Worm (Caenorhabditis elegans): Measurements from ENCODE around the gene C42D4.18.

Gene C42D4.18

ce11 chrIV:7152409-7152808, 14.2 kb upstream of the C42D4.18 start, which contains the start of gene col-113:
Gene col-113, minus strand, starts transcription at chrIV:7152509.
- no peak for TF ChIP-seq med-1 (GFP tag; optimal IDR thresholded peaks at IDR 0.05; ENCODE audit: insufficient read depth)

- no peak for TF ChIP-seq ref-1 (GFP tag; conservative IDR thresholded peaks at IDR 0.05)
- TF ChIP-seq cog-1 (tag; optimal IDR thresholded peaks at IDR 0.05): no peak
- TF ChIP-seq med-1 (GFP tag; optimal IDR thresholded peaks at IDR 0.05; ENCODE audit: insufficient read depth): no peak
- no peak for TF ChIP-seq ztf-23 (GFP tag; IDR thresholded peaks at IDR 0.05)
Measured at ce11 chrIV:7153362-7153761, 13.2 kb upstream of the C42D4.18 start, which contains the start of gene C34D4.3. Gene C34D4.3, plus strand, starts transcription at chrIV:7153662.

- TF ChIP-seq klf-2 (GFP tag; conservative IDR thresholded peaks at IDR 0.05): no peak
- no peak for TF ChIP-seq ztf-29 (GFP tag; IDR thresholded peaks at IDR 0.05)
- TF ChIP-seq tab-1 (GFP tag; IDR thresholded peaks at IDR 0.05): no peak
- TF ChIP-seq flt-1 (GFP tag; IDR thresholded peaks at IDR 0.05): no peak
- no peak for TF ChIP-seq ztf-23 (GFP tag; IDR thresholded peaks at IDR 0.05)
Measured at ce11 chrIV:7154356-7154755, 12.2 kb upstream of the C42D4.18 start, which contains the start of gene C34D4.2. Gene C34D4.2, plus strand, starts transcription at chrIV:7154656.

ce11 chrIV:7156356-7156755, 10.2 kb upstream of the C42D4.18 start, which contains the start of gene maph-9:
Gene maph-9, plus strand, starts transcription at chrIV:7156628.
- TF ChIP-seq ztf-23 (GFP tag; IDR thresholded peaks at IDR 0.05) (no peak), T22C8.4 (GFP tag; IDR thresholded peaks at IDR 0.05) (no peak), klf-2 (GFP tag; conservative IDR thresholded peaks at IDR 0.05) (no peak), cog-1 (tag; optimal IDR thresholded peaks at IDR 0.05) (no peak), med-1 (GFP tag; optimal IDR thresholded peaks at IDR 0.05; ENCODE audit: insufficient read depth) (no peak), flt-1 (GFP tag; IDR thresholded peaks at IDR 0.05) (no peak), ztf-29 (GFP tag; IDR thresholded peaks at IDR 0.05) (no peak), tab-1 (GFP tag; IDR thresholded peaks at IDR 0.05) (no peak), ref-1 (GFP tag; conservative IDR thresholded peaks at IDR 0.05) (no peak)

ce11 chrIV:7158161-7158560, 8.4 kb upstream of the C42D4.18 start:
- TF ChIP-seq cog-1 (tag; optimal IDR thresholded peaks at IDR 0.05) (no peak), klf-2 (GFP tag; conservative IDR thresholded peaks at IDR 0.05) (no peak), tab-1 (GFP tag; IDR thresholded peaks at IDR 0.05) (no peak), ztf-23 (GFP tag; IDR thresholded peaks at IDR 0.05) (no peak), ref-1 (GFP tag; conservative IDR thresholded peaks at IDR 0.05) (no peak), flt-1 (GFP tag; IDR thresholded peaks at IDR 0.05) (no peak), ztf-29 (GFP tag; IDR thresholded peaks at IDR 0.05) (no peak), T22C8.4 (GFP tag; IDR thresholded peaks at IDR 0.05) (no peak), med-1 (GFP tag; optimal IDR thresholded peaks at IDR 0.05; ENCODE audit: insufficient read depth) (no peak)

- no peak for TF ChIP-seq ztf-29 (GFP tag; IDR thresholded peaks at IDR 0.05)
- no peak for TF ChIP-seq cog-1 (tag; optimal IDR thresholded peaks at IDR 0.05)
- no peak for TF ChIP-seq ref-1 (GFP tag; conservative IDR thresholded peaks at IDR 0.05)
- TF ChIP-seq med-1 (GFP tag; optimal IDR thresholded peaks at IDR 0.05; ENCODE audit: insufficient read depth): no peak
- no peak for TF ChIP-seq tab-1 (GFP tag; IDR thresholded peaks at IDR 0.05)
- no peak for TF ChIP-seq flt-1 (GFP tag; IDR thresholded peaks at IDR 0.05)
- no peak for TF ChIP-seq ztf-23 (GFP tag; IDR thresholded peaks at IDR 0.05)
- TF ChIP-seq klf-2 (GFP tag; conservative IDR thresholded peaks at IDR 0.05): no peak
- TF ChIP-seq T22C8.4 (GFP tag; IDR thresholded peaks at IDR 0.05): no peak
Measured at ce11 chrIV:7159586-7159985, 7.0 kb upstream of the C42D4.18 start.

- TF ChIP-seq klf-2 (GFP tag; conservative IDR thresholded peaks at IDR 0.05) (no peak), cog-1 (tag; optimal IDR thresholded peaks at IDR 0.05) (no peak), ref-1 (GFP tag; conservative IDR thresholded peaks at IDR 0.05) (no peak), ztf-23 (GFP tag; IDR thresholded peaks at IDR 0.05) (no peak), ztf-29 (GFP tag; IDR thresholded peaks at IDR 0.05) (no peak), med-1 (GFP tag; optimal IDR thresholded peaks at IDR 0.05; ENCODE audit: insufficient read depth) (no peak), tab-1 (GFP tag; IDR thresholded peaks at IDR 0.05) (no peak), flt-1 (GFP tag; IDR thresholded peaks at IDR 0.05) (no peak), T22C8.4 (GFP tag; IDR thresholded peaks at IDR 0.05) (no peak)
Measured at ce11 chrIV:7165723-7166122, 860 bp upstream of the C42D4.18 start, which contains the start of gene rpc-1. Gene rpc-1, minus strand, starts transcription at chrIV:7165748.

- TF ChIP-seq flt-1 (GFP tag; IDR thresholded peaks at IDR 0.05): no peak
- no peak for TF ChIP-seq cog-1 (tag; optimal IDR thresholded peaks at IDR 0.05)
- no peak for TF ChIP-seq ref-1 (GFP tag; conservative IDR thresholded peaks at IDR 0.05)
- TF ChIP-seq tab-1 (GFP tag; IDR thresholded peaks at IDR 0.05): no peak
- TF ChIP-seq T22C8.4 (GFP tag; IDR thresholded peaks at IDR 0.05): no peak
- no peak for TF ChIP-seq ztf-23 (GFP tag; IDR thresholded peaks at IDR 0.05)
- TF ChIP-seq ztf-29 (GFP tag; IDR thresholded peaks at IDR 0.05): no peak
- no peak for TF ChIP-seq klf-2 (GFP tag; conservative IDR thresholded peaks at IDR 0.05)
- no peak for TF ChIP-seq med-1 (GFP tag; optimal IDR thresholded peaks at IDR 0.05; ENCODE audit: insufficient read depth)
Measured at ce11 chrIV:7167983-7168760, 1.6 kb downstream of the C42D4.18 start, which contains the start of gene skr-16. Gene skr-16, plus strand, starts transcription at chrIV:7168710.

- TF ChIP-seq T22C8.4 (GFP tag; IDR thresholded peaks at IDR 0.05): no peak
- TF ChIP-seq klf-2 (GFP tag; conservative IDR thresholded peaks at IDR 0.05): no peak
- no peak for TF ChIP-seq cog-1 (tag; optimal IDR thresholded peaks at IDR 0.05)
- TF ChIP-seq tab-1 (GFP tag; IDR thresholded peaks at IDR 0.05): no peak
- TF ChIP-seq ztf-23 (GFP tag; IDR thresholded peaks at IDR 0.05): no peak
- no peak for TF ChIP-seq ref-1 (GFP tag; conservative IDR thresholded peaks at IDR 0.05)
Measured at ce11 chrIV:7171222-7171621, 4.6 kb downstream of the C42D4.18 start, which contains the start of gene str-220. Gene str-220, minus strand, starts transcription at chrIV:7171322.

- TF ChIP-seq tab-1 (GFP tag; IDR thresholded peaks at IDR 0.05) (no peak), cog-1 (tag; optimal IDR thresholded peaks at IDR 0.05) (no peak), med-1 (GFP tag; optimal IDR thresholded peaks at IDR 0.05; ENCODE audit: insufficient read depth) (no peak), ref-1 (GFP tag; conservative IDR thresholded peaks at IDR 0.05) (no peak), ztf-29 (GFP tag; IDR thresholded peaks at IDR 0.05) (no peak), ztf-23 (GFP tag; IDR thresholded peaks at IDR 0.05) (no peak), flt-1 (GFP tag; IDR thresholded peaks at IDR 0.05) (no peak), klf-2 (GFP tag; conservative IDR thresholded peaks at IDR 0.05) (no peak), T22C8.4 (GFP tag; IDR thresholded peaks at IDR 0.05) (no peak)
Measured at ce11 chrIV:7173489-7173888, 6.9 kb downstream of the C42D4.18 start, which contains the start of gene str-1. Gene str-1, plus strand, starts transcription at chrIV:7173789.
